Worm (Caenorhabditis elegans) whole organism, L4/young adult: Measurements from ENCODE around the gene fat-3.
"Not testable (repeated sequence)": the region's sequence is repeated elsewhere in the genome, so short reads cannot be mapped to it uniquely, and the experiment has no call there.

Experiments
- W03F9.2 ChIP-seq: fragments of 150-350 bp; optimal IDR thresholded peaks from 2 replicates; lab custom pipeline; 2014; ENCODE audit warnings: missing biosample characterization, missing genetic modification characterization
- dao-5 ChIP-seq: sonication (generic microtip); optimal IDR thresholded peaks from 2 replicates; lab custom pipeline; 2016; ENCODE audit warnings: missing genotype, missing genetic modification characterization, moderate library complexity, missing compliant biosample characterization
- him-1 ChIP-seq: sonication (generic microtip); optimal IDR thresholded peaks from 2 replicates; lab custom pipeline; 2016; ENCODE audit warnings: missing genotype, missing genetic modification reagents, missing genetic modification characterization, missing compliant biosample characterization

The fat-3 gene

DNA sequence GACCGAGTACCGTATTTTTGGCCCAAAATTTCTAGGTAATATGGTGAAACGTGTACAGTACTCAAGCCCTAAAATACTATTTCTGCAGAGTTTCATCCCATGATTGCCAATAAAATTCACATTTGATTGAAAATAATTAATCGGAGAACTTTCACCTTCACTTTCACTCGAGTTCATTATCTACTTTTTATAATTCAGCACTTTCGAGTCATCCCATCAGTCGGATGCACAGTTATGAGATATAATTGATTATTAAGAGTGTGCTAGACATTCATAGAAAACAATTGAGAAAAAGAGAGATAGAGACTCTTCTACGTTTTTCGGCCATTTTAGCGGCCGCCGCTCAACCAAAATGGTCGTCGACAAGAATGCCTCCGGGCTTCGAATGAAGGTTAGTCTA is at the start of gene fat-3:
TSS of gene fat-3 (plus strand) at position 313 of the 400 bp plus-strand sequence.
- TF ChIP-seq him-1 (tag; lab: Kevin White, UChicago) (no peak), dao-5 (no peak), W03F9.2 (tag; lab: Kevin White, UChicago) (no peak)

DNA sequence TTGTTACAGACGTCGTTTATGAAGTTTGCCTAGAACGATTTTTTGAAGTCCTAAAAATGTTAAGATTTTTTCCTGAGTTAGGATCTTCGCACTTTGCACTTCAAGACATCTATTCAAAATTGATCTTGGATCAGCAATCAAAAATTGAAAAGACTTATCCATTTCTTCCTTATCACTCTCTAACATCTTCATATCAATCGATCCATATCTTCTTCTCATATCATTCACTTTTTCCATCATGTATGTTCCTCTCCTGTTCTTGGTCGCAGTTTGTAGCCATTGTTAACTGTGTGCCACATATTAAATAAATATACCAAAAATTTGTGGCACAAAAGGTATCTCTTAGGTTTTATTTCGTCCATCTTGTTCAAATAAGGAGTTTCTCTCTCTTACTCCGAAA is 47.1 kb upstream of the fat-3 start:
- TF ChIP-seq W03F9.2 (tag; lab: Kevin White, UChicago) (no peak), dao-5 (no peak), him-1 (tag; lab: Kevin White, UChicago) (no peak)

DNA sequence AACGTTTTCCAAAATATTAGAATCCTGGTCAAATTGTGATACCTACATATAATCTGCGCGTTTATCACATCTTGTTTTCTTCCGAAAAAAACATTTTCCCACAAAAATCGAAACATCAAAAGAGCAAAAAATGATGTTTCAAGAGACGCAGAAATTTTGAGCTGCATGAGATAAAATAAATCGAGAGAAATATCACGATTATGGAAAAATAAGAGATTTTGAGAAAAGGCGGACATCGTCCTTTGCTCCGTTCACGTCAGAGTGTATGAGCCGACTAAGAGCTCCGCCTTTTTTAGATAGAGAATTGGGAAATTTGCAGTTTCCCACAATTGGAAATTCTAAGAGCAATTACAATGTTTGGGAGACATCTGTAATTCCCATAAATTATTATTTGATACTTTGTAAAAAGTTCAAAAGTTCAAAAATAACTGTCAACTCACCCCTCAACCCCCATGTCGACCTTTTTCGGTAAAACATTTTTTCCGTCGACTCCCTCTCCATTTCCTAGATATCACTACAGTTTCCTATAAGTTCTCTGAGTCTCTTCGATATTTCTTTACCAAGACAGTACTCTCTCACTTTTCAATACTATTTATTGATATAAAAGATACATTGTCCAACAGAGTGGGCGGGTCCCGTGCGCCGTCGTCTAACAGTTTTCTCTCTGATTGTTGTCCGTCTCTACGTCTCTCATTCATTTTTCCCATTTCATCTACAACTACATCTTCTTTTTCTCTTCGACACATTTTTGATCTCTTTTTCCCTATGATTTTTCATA is 46.0 kb upstream of the fat-3 start:
- TF ChIP-seq him-1 (tag; lab: Kevin White, UChicago) (no peak), dao-5 (no peak), W03F9.2 (tag; lab: Kevin White, UChicago) (peak; percentile 41)

DNA sequence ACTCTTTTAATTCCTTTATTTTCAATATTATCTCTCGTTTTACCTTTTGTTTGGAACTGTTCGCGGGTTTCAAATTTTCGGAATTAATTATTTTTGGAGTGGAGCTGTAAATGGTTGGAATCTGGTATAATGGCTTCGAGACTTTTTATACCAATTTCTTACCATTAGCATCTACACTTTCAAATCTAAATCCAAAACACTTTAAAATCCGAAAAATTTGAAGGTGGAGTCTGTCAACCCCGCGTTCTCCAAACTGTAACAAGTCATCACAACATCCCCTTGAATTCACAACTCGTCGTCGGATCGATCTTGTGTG is 45.4 kb upstream of the fat-3 start, which contains the start of gene nhr-97:
TSS of gene nhr-97 (plus strand) at position 217 of the 316 bp plus-strand sequence.
- no peak for TF ChIP-seq W03F9.2 (tag; lab: Kevin White, UChicago)
- no peak for TF ChIP-seq dao-5
- TF ChIP-seq him-1 (tag; lab: Kevin White, UChicago) = no peak

DNA sequence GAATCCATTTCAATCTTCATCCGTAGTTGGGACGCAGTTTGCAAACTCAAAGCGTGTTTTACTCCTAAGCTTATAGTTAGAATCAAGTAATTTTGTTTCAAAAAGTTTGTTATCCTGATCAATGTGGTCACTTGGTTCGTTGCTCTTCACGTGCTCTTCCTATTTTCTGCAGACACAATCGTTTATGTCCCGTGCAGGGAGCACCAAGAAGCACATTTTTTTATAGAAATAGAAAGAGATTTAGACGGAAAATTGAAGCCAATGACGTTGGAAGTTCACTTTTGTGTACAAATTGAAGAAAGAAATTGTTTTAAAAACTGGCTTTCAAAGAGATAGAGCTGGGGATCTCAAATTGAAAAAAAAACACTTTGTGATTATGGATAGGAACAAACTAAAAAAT is 41.1 kb upstream of the fat-3 start:
- TF ChIP-seq dao-5 = no peak
- no peak for TF ChIP-seq W03F9.2 (tag; lab: Kevin White, UChicago)
- TF ChIP-seq him-1 (tag; lab: Kevin White, UChicago) = no peak

DNA sequence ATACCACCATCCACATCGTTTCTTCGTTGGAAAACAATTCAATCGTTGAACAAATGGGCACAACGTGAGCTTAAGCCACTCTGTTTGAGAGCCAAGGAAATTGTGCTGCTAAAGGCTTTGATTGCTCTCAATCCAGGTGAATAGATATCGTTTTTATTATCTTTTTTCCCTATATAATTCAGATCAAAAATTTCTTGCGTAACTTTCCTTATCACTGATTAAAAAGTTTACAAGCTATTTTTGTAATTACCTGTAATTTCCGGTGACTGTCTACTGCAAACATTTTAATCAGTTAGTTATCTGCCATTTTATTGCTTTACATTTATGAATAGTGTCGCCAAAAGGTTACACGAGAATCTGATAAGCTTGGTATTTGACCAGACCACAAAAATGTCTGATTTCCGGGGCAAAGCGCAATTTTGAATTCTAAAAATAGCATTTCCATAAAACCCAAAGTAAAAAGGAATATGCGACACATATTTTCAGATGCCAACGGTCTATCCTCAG is 40.1 kb upstream of the fat-3 start:
- TF ChIP-seq him-1 (tag; lab: Kevin White, UChicago) (no peak), dao-5 (no peak), W03F9.2 (tag; lab: Kevin White, UChicago) (no peak)

DNA sequence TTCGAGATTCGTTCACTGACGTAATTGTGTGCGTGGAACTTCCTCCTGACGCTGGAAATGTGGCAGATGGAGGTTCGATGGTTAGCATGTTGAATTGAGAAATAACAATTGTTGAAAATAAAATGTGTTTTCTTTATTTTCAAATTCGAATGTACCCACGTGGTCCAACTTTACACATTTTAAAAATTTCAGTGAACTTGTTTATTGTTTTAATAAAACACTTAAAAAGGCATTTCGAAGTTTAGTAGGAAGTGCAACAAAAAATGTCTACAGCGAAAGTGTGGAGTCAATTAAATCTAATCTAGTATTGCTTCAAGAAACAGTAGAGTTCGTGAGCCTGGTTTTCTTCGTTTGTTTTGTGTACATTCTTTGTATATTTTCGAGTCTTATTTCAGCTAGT is 36.6 kb upstream of the fat-3 start, which contains the start of gene ssp-36:
TSS of gene ssp-36 (minus strand) at position 101 of the 400 bp plus-strand sequence.
- TF ChIP-seq him-1 (tag; lab: Kevin White, UChicago) = no peak
- no peak for TF ChIP-seq W03F9.2 (tag; lab: Kevin White, UChicago)

DNA sequence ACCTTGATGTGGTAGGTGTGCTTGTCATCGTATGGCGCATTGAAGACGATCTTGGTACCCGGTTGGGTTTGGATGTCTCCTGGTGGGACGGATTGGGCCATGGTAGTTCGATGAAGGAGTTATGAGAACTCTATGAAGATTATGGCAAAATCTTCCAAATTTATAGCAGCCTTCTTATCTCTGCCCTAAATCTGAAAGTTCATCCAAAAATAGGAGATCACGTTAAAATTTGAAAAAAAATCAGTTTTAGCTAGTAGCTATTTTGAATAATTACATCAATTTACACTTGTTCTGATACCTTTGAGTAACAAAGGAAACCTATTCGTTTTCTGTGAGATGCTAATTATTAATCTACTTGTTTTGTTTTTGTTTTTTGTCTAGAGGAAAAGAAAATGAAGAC is 35.8 kb upstream of the fat-3 start, which contains the start of gene msp-79:
TSS of gene msp-79 (minus strand) at position 101 of the 400 bp plus-strand sequence.
- not testable (repeated sequence) for TF ChIP-seq dao-5; W03F9.2 (tag; lab: Kevin White, UChicago); him-1 (tag; lab: Kevin White, UChicago)

DNA sequence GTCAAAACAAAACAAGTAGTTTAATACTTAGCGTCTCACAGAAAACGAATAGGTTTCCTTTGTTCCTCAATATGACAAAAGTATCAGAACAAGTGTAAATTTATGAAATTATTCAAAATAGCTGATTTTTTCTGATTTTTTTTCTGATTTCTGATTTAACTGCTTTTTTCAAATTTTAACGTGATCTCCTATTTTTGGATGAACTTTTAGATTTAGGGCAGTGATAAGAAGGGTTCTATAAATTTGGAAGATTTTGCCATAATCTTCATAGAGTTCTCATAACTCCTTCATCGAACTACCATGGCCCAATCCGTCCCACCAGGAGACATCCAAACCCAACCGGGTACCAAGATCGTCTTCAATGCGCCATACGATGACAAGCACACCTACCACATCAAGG is 33.1 kb upstream of the fat-3 start, which contains the start of gene msp-78:
TSS of gene msp-78 (plus strand) at position 301 of the 400 bp plus-strand sequence.
- TF ChIP-seq dao-5; him-1 (tag; lab: Kevin White, UChicago); W03F9.2 (tag; lab: Kevin White, UChicago): not testable (repeated sequence)

DNA sequence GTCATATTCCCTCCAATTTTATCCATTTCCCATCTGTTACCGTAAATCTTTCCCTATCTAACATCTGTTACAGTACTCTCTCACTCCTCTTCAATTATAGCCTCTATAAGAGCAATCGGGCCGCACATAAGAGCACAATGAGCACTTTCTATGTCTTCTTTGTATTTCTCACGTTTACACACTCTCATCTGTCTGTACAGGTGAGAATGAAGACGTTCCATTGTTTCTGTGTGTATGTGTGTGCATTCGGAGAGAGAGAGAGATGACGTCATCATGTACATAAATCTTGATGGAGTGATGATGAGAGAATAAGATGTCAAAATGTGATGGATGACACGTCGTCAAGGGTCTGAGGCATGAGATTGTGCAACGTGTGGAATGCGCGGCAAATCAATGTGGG is 32.0 kb upstream of the fat-3 start:
- TF ChIP-seq dao-5 = no peak
- TF ChIP-seq him-1 (tag; lab: Kevin White, UChicago) = no peak
- no peak for TF ChIP-seq W03F9.2 (tag; lab: Kevin White, UChicago)

DNA sequence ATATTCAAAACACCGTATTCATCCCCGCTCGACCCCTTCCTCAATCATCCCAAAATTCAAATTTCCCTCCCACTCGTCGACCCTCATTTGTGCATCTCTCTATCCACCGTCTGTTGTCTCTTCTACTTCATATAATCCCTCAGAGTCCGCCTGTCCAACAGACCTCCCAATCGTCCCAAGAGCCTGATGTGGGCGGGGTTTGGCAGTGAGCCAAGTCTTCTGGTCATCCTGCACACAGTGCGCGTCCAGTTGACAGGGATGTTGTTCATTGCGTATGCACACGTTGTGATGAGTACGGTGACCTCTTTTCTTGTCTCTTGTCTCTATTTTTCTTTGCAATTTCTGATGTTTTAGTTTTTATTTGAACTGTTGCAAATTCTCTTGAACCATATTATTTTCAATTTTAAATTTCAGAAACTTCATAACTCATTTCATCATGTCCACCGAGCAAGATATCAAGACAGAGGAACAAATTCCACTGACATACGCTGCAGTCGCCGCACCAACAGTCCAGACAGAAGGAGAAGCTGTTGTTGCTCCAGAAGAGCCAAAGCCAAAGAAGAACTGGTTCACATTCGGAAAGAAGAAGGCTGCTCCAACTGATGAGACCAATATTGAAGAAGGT is 30.6 kb upstream of the fat-3 start, which contains the start of gene cav-1:
TSS of gene cav-1 (plus strand) at position 415 of the 625 bp plus-strand sequence.
- no peak for TF ChIP-seq W03F9.2 (tag; lab: Kevin White, UChicago)
- TF ChIP-seq him-1 (tag; lab: Kevin White, UChicago) = no peak

DNA sequence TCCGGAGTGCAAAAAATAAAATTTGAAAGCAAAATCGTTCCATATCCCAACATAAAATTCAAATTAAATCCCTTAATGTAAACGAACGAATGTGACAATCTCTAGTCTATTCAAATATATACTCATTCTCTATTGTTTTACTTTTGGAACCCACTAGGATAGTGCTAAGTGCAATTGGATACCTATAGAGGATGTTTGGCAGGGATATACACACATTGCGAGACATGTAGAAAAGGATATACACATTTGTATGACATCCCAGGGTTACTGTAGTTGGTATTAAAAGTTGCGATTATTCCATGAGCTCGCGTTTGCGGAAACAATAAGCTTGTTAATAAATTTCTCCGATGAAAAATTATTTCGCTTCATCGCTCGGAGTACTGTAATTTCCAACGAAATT is 29.4 kb upstream of the fat-3 start:
- no peak for TF ChIP-seq dao-5
- no peak for TF ChIP-seq W03F9.2 (tag; lab: Kevin White, UChicago)
- no peak for TF ChIP-seq him-1 (tag; lab: Kevin White, UChicago)

DNA sequence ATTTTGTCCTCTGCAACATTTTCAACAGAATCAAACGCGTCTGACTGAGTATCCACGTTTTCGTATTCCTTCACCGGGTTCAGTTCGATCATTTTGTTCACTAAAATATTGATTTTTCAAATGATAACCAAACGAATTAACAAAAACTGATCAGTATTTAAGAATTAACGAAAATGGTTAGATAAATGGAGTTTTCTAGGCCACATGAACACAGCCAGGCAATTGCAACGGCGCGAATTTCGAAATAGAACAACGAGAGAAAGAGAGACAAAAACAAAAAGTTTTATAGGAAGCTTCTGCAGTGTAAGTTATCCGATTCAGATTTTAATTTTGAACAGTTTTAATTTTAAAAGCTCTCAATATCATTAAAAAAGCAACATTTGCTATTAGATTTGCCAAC is 25.3 kb upstream of the fat-3 start, which contains the start of gene sna-2:
TSS of gene sna-2 (minus strand) at position 100 of the 400 bp plus-strand sequence.
- TF ChIP-seq dao-5 (no peak), W03F9.2 (tag; lab: Kevin White, UChicago) (no peak)

DNA sequence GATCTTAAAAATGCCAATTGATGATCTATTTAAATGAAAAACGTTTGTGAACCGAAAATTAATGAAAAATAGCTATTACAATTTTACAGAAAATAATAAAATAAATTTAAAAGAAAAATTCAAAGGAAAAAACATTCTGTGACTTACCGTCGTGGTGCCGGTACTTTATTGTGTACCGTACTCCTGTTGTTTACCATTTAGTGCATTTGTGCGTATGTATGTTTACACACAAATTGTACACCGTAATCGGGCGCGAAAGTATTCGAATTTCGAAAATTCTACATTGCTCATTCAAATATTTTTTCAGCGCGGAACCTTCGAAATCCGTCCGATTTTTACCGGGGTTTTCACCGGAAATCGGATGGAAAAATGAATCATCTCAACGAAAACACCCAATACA is 24.8 kb upstream of the fat-3 start, which contains the start of gene T13F2.6:
TSS of gene T13F2.6 (plus strand) at position 306 of the 400 bp plus-strand sequence.
- TF ChIP-seq dao-5 = no peak
- TF ChIP-seq W03F9.2 (tag; lab: Kevin White, UChicago) = peak; percentile 43
